Worm (Caenorhabditis elegans) whole organism, late embryonic: Measurements from ENCODE around the gene F15H10.5.

ENCODE experiments used
- C08G9.2 ChIP-seq: sonication (generic microtip); optimal IDR thresholded peaks from 2 replicates; lab custom pipeline; 2016; ENCODE audit warnings: mild to moderate bottlenecking, missing genetic modification characterization, moderate library complexity, missing compliant biosample characterization
- C38D4.7 ChIP-seq: fragments of 200-800 bp; sonication (Bioruptor generic); optimal IDR thresholded peaks from 2 replicates; lab custom pipeline; 2018; ENCODE audit warnings: mild to moderate bottlenecking, missing genetic modification characterization, moderate library complexity, missing compliant biosample characterization
- F13H6.1 ChIP-seq: sonication (generic microtip); optimal IDR thresholded peaks from 2 replicates; lab custom pipeline; 2016; ENCODE audit warnings: missing genetic modification characterization, missing compliant biosample characterization
- K02D7.2 ChIP-seq: sonication (generic microtip); optimal IDR thresholded peaks from 2 replicates; lab custom pipeline; 2017; ENCODE audit warnings: mild to moderate bottlenecking, missing genetic modification characterization, missing compliant biosample characterization
- K09A11.1 ChIP-seq: sonication (generic microtip); optimal IDR thresholded peaks from 2 replicates; lab custom pipeline; 2017; ENCODE audit warnings: antibody characterized with exemption, mild to moderate bottlenecking, missing genetic modification characterization, missing compliant biosample characterization; ENCODE audit not compliant: insufficient read depth
- Y22D7AL.16 ChIP-seq: sonication (generic microtip); optimal IDR thresholded peaks from 2 replicates; lab custom pipeline; 2016; ENCODE audit warnings: missing genetic modification characterization, missing compliant biosample characterization
- ama-1 ChIP-seq: fragments of 150-350 bp; optimal IDR thresholded peaks from 2 replicates; lab custom pipeline; 2014
- ceh-14 ChIP-seq: sonication (generic microtip); optimal IDR thresholded peaks from 2 replicates; lab custom pipeline; 2016; ENCODE audit warnings: missing genotype, missing genetic modification characterization, missing compliant biosample characterization
- ceh-24 ChIP-seq: sonication (generic microtip); optimal IDR thresholded peaks from 2 replicates; lab custom pipeline; 2016; ENCODE audit warnings: mild to moderate bottlenecking, missing genetic modification characterization, missing compliant biosample characterization
- ceh-34 ChIP-seq: sonication (generic microtip); optimal IDR thresholded peaks from 2 replicates; lab custom pipeline; 2016; ENCODE audit warnings: mild to moderate bottlenecking, missing genetic modification characterization, missing compliant biosample characterization
- ceh-48 ChIP-seq: sonication (generic microtip); optimal IDR thresholded peaks from 2 replicates; lab custom pipeline; 2016; ENCODE audit warnings: missing genetic modification characterization, inconsistent platforms, missing compliant biosample characterization
- ceh-6 ChIP-seq: fragments of 200-800 bp; sonication (Bioruptor generic); optimal IDR thresholded peaks from 2 replicates; lab custom pipeline; 2018; ENCODE audit warnings: mild to moderate bottlenecking, missing genetic modification characterization, missing compliant biosample characterization
- ceh-9 ChIP-seq: sonication (generic microtip); optimal IDR thresholded peaks from 2 replicates; lab custom pipeline; 2016; ENCODE audit warnings: mild to moderate bottlenecking, missing genetic modification characterization, inconsistent platforms, missing compliant biosample characterization
- che-1 ChIP-seq: sonication (generic microtip); optimal IDR thresholded peaks from 2 replicates; lab custom pipeline; 2016; ENCODE audit warnings: mild to moderate bottlenecking, missing genetic modification characterization, missing compliant biosample characterization
- dve-1 ChIP-seq: sonication (generic microtip); optimal IDR thresholded peaks from 2 replicates; lab custom pipeline; 2017; ENCODE audit warnings: antibody characterized with exemption, mild to moderate bottlenecking, missing genetic modification characterization, missing compliant biosample characterization
- elt-4 ChIP-seq: sonication (generic microtip); optimal IDR thresholded peaks from 2 replicates; lab custom pipeline; 2016; ENCODE audit warnings: missing genetic modification characterization, missing compliant biosample characterization
- ets-4 ChIP-seq: sonication (generic microtip); optimal IDR thresholded peaks from 2 replicates; lab custom pipeline; 2016; ENCODE audit warnings: missing genetic modification characterization, missing compliant biosample characterization
- eyg-1 ChIP-seq: sonication (generic microtip); optimal IDR thresholded peaks from 2 replicates; lab custom pipeline; 2016; ENCODE audit warnings: missing genotype, missing genetic modification characterization, missing compliant biosample characterization
- fax-1 ChIP-seq: sonication (generic microtip); optimal IDR thresholded peaks from 2 replicates; lab custom pipeline; 2016; ENCODE audit warnings: missing genotype, missing genetic modification characterization, missing compliant biosample characterization
- fkh-10 ChIP-seq: fragments of 150-350 bp; optimal IDR thresholded peaks from 2 replicates; lab custom pipeline; 2014; ENCODE audit warnings: missing biosample characterization, missing genetic modification reagents, missing genetic modification characterization
- fkh-6 ChIP-seq: sonication (generic microtip); optimal IDR thresholded peaks from 2 replicates; lab custom pipeline; 2016; ENCODE audit warnings: missing genetic modification characterization, missing compliant biosample characterization
- gmeb-2 ChIP-seq: sonication (generic microtip); optimal IDR thresholded peaks from 2 replicates; lab custom pipeline; 2016; ENCODE audit warnings: missing genetic modification characterization, inconsistent platforms, missing compliant biosample characterization
- hlh-13 ChIP-seq: fragments of 200-800 bp; sonication (Bioruptor generic); optimal IDR thresholded peaks from 2 replicates; lab custom pipeline; 2018; ENCODE audit warnings: mild to moderate bottlenecking, missing genetic modification characterization, missing compliant biosample characterization
- hlh-15 ChIP-seq: sonication (generic microtip); optimal IDR thresholded peaks from 2 replicates; lab custom pipeline; 2016; ENCODE audit warnings: missing genetic modification characterization, missing compliant biosample characterization
- hlh-30 ChIP-seq: sonication (generic microtip); optimal IDR thresholded peaks from 2 replicates; lab custom pipeline; 2017; ENCODE audit warnings: antibody characterized with exemption, missing genetic modification characterization, missing compliant biosample characterization; ENCODE audit not compliant: insufficient read depth
- hlh-6 ChIP-seq: sonication (generic microtip); optimal IDR thresholded peaks from 2 replicates; lab custom pipeline; 2016; ENCODE audit warnings: missing genotype, missing genetic modification characterization, missing compliant biosample characterization
- lin-11 ChIP-seq: fragments of 200-800 bp; sonication (Bioruptor generic); optimal IDR thresholded peaks from 2 replicates; lab custom pipeline; 2018; ENCODE audit warnings: mild to moderate bottlenecking, missing genetic modification characterization, missing compliant biosample characterization
- nfya-1 ChIP-seq: sonication (generic microtip); optimal IDR thresholded peaks from 2 replicates; lab custom pipeline; 2017; ENCODE audit warnings: missing genetic modification characterization, mild to moderate bottlenecking, missing compliant biosample characterization, antibody characterized with exemption, moderate library complexity
- nhr-11 ChIP-seq: fragments of 150-350 bp; optimal IDR thresholded peaks from 2 replicates; lab custom pipeline; 2014; ENCODE audit warnings: missing biosample characterization, missing genetic modification characterization
- nhr-232 ChIP-seq: sonication (generic microtip); optimal IDR thresholded peaks from 2 replicates; lab custom pipeline; 2016; ENCODE audit warnings: missing genetic modification characterization, missing compliant biosample characterization
- odd-2 ChIP-seq: sonication (generic microtip); optimal IDR thresholded peaks from 2 replicates; lab custom pipeline; 2017; ENCODE audit warnings: antibody characterized with exemption, mild to moderate bottlenecking, missing genetic modification characterization, missing compliant biosample characterization
- pag-3 ChIP-seq: sonication (generic microtip); optimal IDR thresholded peaks from 2 replicates; lab custom pipeline; 2016; ENCODE audit warnings: missing compliant biosample characterization, missing genetic modification characterization, borderline replicate concordance
- pat-9 ChIP-seq: fragments of 200-800 bp; sonication (Bioruptor generic); optimal IDR thresholded peaks from 2 replicates; lab custom pipeline; 2018; ENCODE audit warnings: mild to moderate bottlenecking, missing genetic modification characterization, moderate library complexity, missing compliant biosample characterization
- pha-2 ChIP-seq: sonication (generic microtip); optimal IDR thresholded peaks from 2 replicates; lab custom pipeline; 2017; ENCODE audit warnings: mild to moderate bottlenecking, missing genetic modification characterization, missing compliant biosample characterization
- pha-4 ChIP-seq: fragments of 150-350 bp; optimal IDR thresholded peaks from 2 replicates; lab custom pipeline; 2018; ENCODE audit warnings: missing biosample characterization, missing genetic modification reagents, missing genetic modification characterization
- pqm-1 ChIP-seq: sonication (generic microtip); optimal IDR thresholded peaks from 2 replicates; lab custom pipeline; 2016; ENCODE audit warnings: missing genetic modification characterization, missing compliant biosample characterization
- pros-1 ChIP-seq: fragments of 150-350 bp; optimal IDR thresholded peaks from 2 replicates; lab custom pipeline; 2014; ENCODE audit warnings: missing biosample characterization, missing genetic modification reagents, missing genetic modification characterization
- ref-2 ChIP-seq: sonication (generic microtip); optimal IDR thresholded peaks from 2 replicates; lab custom pipeline; 2016; ENCODE audit warnings: missing genetic modification characterization, missing compliant biosample characterization
- rnt-1 ChIP-seq: sonication (generic microtip); optimal IDR thresholded peaks from 2 replicates; lab custom pipeline; 2016; ENCODE audit warnings: missing genetic modification characterization, missing compliant biosample characterization
- sdc-2 ChIP-seq: sonication (generic microtip); optimal IDR thresholded peaks from 2 replicates; lab custom pipeline; 2016; ENCODE audit warnings: missing genotype, missing genetic modification characterization, missing compliant biosample characterization
- sox-2 ChIP-seq: fragments of 200-800 bp; sonication (Bioruptor generic); IDR thresholded peaks from 2 replicates; pipeline ENCODE4 v1.3.6; 2022; ENCODE audit warnings: missing genetic modification reagents, missing genetic modification characterization, missing compliant biosample characterization
- sox-4 ChIP-seq: sonication (generic microtip); optimal IDR thresholded peaks from 2 replicates; lab custom pipeline; 2017; ENCODE audit warnings: mild to moderate bottlenecking, missing genetic modification characterization, inconsistent platforms, missing compliant biosample characterization
- syd-9 ChIP-seq: sonication (generic microtip); optimal IDR thresholded peaks from 2 replicates; lab custom pipeline; 2016; ENCODE audit warnings: mild to moderate bottlenecking, missing genetic modification characterization, moderate library complexity, missing compliant biosample characterization
- tbx-2 ChIP-seq: sonication (generic microtip); optimal IDR thresholded peaks from 2 replicates; lab custom pipeline; 2016; ENCODE audit warnings: missing genetic modification characterization, missing compliant biosample characterization
- tbx-7 ChIP-seq: sonication (generic microtip); optimal IDR thresholded peaks from 2 replicates; lab custom pipeline; 2016; ENCODE audit warnings: missing genotype, missing genetic modification characterization, missing compliant biosample characterization
- ttx-3 ChIP-seq: sonication (generic microtip); optimal IDR thresholded peaks from 2 replicates; lab custom pipeline; 2016; ENCODE audit warnings: missing genetic modification reagents, missing genetic modification characterization, missing compliant biosample characterization
- unc-3 ChIP-seq, 2 experiments: fragments of 200-800 bp in 1 of 2; sonication (Bioruptor generic) in 1 of 2; sonication (generic microtip) in 1 of 2; conservative IDR thresholded peaks in 1 of 2; optimal IDR thresholded peaks in 1 of 2; 2 replicates each; pipeline versions ENCODE4 v1.3.6 to Lab custom; 2016 to 2022; ENCODE audit warnings: missing compliant biosample characterization in 2 of 2, missing genetic modification characterization in 2 of 2, missing genetic modification reagents in 1 of 2
- unc-55 ChIP-seq: sonication (generic microtip); optimal IDR thresholded peaks from 2 replicates; lab custom pipeline; 2017; ENCODE audit warnings: missing biosample characterization, missing genetic modification reagents, missing genetic modification characterization
- zip-5 ChIP-seq: sonication (generic microtip); optimal IDR thresholded peaks from 2 replicates; lab custom pipeline; 2016; ENCODE audit warnings: missing genetic modification characterization, missing compliant biosample characterization
- ztf-16 ChIP-seq: sonication (generic microtip); optimal IDR thresholded peaks from 2 replicates; lab custom pipeline; 2017; ENCODE audit warnings: missing genetic modification characterization, missing compliant biosample characterization

The F15H10.5 gene

DNA sequence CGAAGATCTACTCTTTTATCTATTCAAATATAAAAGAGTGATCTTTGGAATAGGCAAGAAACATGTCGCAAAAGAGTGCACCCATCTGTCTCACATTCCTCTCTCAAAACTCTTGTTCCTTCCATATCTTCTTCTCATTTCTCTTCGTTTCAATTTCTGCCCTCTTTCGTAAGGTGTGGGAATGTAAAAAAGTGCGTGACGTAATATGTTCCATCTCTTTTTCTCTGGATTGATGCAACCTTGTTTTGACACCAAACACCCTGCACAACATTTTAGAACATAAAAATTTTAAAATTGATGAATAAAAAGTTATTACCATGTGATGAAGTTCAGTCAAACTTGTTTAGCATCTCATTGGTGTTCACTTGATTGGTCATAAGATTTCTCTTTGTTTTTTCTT is 48.2 kb upstream of the F15H10.5 start:
- TF ChIP-seq unc-3 (GFP tag; conservative IDR thresholded peaks at IDR 0.05; lab: Robert Waterston, UW): no peak
- TF ChIP-seq unc-3 (tag; optimal IDR thresholded peaks at IDR 0.05; lab: Kevin White, UChicago): no peak
- TF ChIP-seq, all 69 proteins: peak for 0

DNA sequence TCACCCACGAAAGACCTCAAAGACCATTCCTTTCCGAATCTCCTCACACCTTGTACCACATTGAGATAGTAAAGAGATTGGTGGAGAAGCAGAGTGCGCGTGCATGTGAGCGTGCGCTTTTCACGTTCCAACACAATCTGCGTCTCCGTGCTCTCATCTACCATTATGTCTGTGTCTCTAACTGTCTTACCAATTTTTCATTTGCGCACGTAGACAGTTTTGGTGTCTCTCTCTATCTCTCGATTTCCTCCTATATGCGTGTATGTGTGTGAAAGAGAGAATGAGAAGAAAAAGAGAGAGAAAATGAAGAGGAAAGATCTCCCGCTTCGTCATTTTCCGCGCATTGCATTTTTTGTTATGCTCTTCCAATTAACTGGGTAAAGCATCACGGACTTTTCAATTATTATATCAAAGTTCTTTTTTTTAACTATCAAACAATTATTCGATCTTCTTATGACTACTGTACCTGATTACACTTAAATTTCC is 47.8 kb upstream of the F15H10.5 start:
- TF ChIP-seq che-1 (tag; lab: Kevin White, UChicago): no peak
- peak; percentile 80 for TF ChIP-seq ceh-34
- TF ChIP-seq sox-2: peak; percentile 8; the same call in 1 of the 2 replicates
- peak; percentile 35 for TF ChIP-seq C08G9.2 (tag; lab: Kevin White, UChicago)
- TF ChIP-seq ttx-3 (tag; lab: Kevin White, UChicago): no peak
- TF ChIP-seq ceh-24 (tag; lab: Kevin White, UChicago): no peak
- TF ChIP-seq syd-9: no peak
- TF ChIP-seq Y22D7AL.16 (tag; lab: Kevin White, UChicago): no peak
- no peak for TF ChIP-seq hlh-15
- TF ChIP-seq nfya-1: peak; percentile 96
- peak; percentile 83 for TF ChIP-seq pros-1
- no peak for TF ChIP-seq ama-1
- peak; percentile 58 for TF ChIP-seq ztf-16 (tag; lab: Kevin White, UChicago)
- no peak for TF ChIP-seq hlh-13 (GFP tag; lab: Kevin White, UChicago)
- TF ChIP-seq pqm-1 (tag; lab: Kevin White, UChicago): no peak
- TF ChIP-seq elt-4 (tag; lab: Kevin White, UChicago): no peak
- TF ChIP-seq K09A11.1: no peak
- no peak for TF ChIP-seq pha-2 (tag; lab: Kevin White, UChicago)
- TF ChIP-seq odd-2 (tag; lab: Kevin White, UChicago): no peak
- no peak for TF ChIP-seq lin-11 (tag; lab: Kevin White, UChicago)
- no peak for TF ChIP-seq pat-9 (tag; lab: Kevin White, UChicago)
- TF ChIP-seq nhr-11 (tag; lab: Kevin White, UChicago): no peak
- peak; percentile 64 for TF ChIP-seq ets-4 (tag; lab: Kevin White, UChicago)
- TF ChIP-seq sox-4 (tag; lab: Kevin White, UChicago): no peak
- peak; percentile 80 for TF ChIP-seq rnt-1
- TF ChIP-seq gmeb-2 (tag; lab: Kevin White, UChicago): no peak
- TF ChIP-seq K02D7.2: no peak
- peak; percentile 65 for TF ChIP-seq F13H6.1 (tag; lab: Kevin White, UChicago)
- TF ChIP-seq hlh-30 (tag; lab: Kevin White, UChicago): peak; percentile 95
- peak; percentile 50 for TF ChIP-seq ceh-14 (tag; lab: Kevin White, UChicago)
- TF ChIP-seq pag-3: no peak
- peak; percentile 46 for TF ChIP-seq fkh-6 (tag; lab: Kevin White, UChicago)
- TF ChIP-seq hlh-6 (tag; lab: Kevin White, UChicago): no peak
- no peak for TF ChIP-seq fkh-10 (GFP tag; lab: Kevin White, UChicago)
- no peak for TF ChIP-seq eyg-1 (tag; lab: Kevin White, UChicago)
- TF ChIP-seq nhr-232 (tag; lab: Kevin White, UChicago): no peak
- TF ChIP-seq C38D4.7: no peak
- peak; percentile 89 for TF ChIP-seq dve-1 (tag; lab: Kevin White, UChicago)
- TF ChIP-seq ref-2 (tag; lab: Kevin White, UChicago): peak; percentile 91
- TF ChIP-seq tbx-2 (tag; lab: Kevin White, UChicago): peak; percentile 91
- no peak for TF ChIP-seq fax-1
- peak; percentile 63 for TF ChIP-seq sdc-2 (tag; lab: Kevin White, UChicago)
- peak; percentile 83 for TF ChIP-seq unc-55 (GFP tag; lab: Kevin White, UChicago)
- no peak for TF ChIP-seq ceh-48 (tag; lab: Kevin White, UChicago)
- TF ChIP-seq zip-5 (tag; lab: Kevin White, UChicago): no peak
- peak; percentile 19 for TF ChIP-seq tbx-7 (tag; lab: Kevin White, UChicago)
- no peak for TF ChIP-seq pha-4 (tag; lab: Kevin White, UChicago)
- no peak for TF ChIP-seq ceh-6 (GFP tag; lab: Kevin White, UChicago)
- TF ChIP-seq unc-3 (GFP tag; conservative IDR thresholded peaks at IDR 0.05; lab: Robert Waterston, UW): no peak
- TF ChIP-seq unc-3 (tag; optimal IDR thresholded peaks at IDR 0.05; lab: Kevin White, UChicago): no peak
- TF ChIP-seq ceh-9 (tag; lab: Kevin White, UChicago): no peak
